Fruit fly (Drosophila melanogaster) whole organism, embryonic: ENCODE data around the gene CG7611.
A peak's percentile ranks its signal among the peaks of the same experiment; 100 is the strongest.

Experiments
- CG13894 ChIP-seq: fragments of 200-800 bp; sonication (Bioruptor generic); optimal IDR thresholded peaks from 3 replicates; lab custom pipeline; 2018; ENCODE audit warnings: missing biosample characterization, mild to moderate bottlenecking, missing genetic modification characterization, moderate library complexity
- CG15073 ChIP-seq: fragments of 200-800 bp; sonication (Bioruptor generic); optimal IDR thresholded peaks from 2 replicates; lab custom pipeline; 2016; ENCODE audit warnings: missing biosample characterization, missing genetic modification characterization
- CG1603 ChIP-seq: fragments of 200-800 bp; sonication (Bioruptor generic); optimal IDR thresholded peaks from 2 replicates; lab custom pipeline; 2019; ENCODE audit warnings: missing biosample characterization, mild to moderate bottlenecking, missing genetic modification characterization, moderate library complexity
- CG18011 ChIP-seq: fragments of 200-800 bp; sonication (Bioruptor generic); optimal IDR thresholded peaks from 2 replicates; lab custom pipeline; 2017; ENCODE audit warnings: missing biosample characterization, missing genetic modification characterization, mild to moderate bottlenecking, moderate library complexity, missing genotype
- CG2120 ChIP-seq: fragments of 200-800 bp; sonication (Bioruptor generic); optimal IDR thresholded peaks from 3 replicates; lab custom pipeline; 2016; ENCODE audit warnings: missing biosample characterization, missing genetic modification characterization
- CG2712 ChIP-seq: fragments of 200-800 bp; optimal IDR thresholded peaks from 3 replicates; lab custom pipeline; 2019; ENCODE audit warnings: missing biosample characterization, mild to moderate bottlenecking, missing genetic modification characterization, moderate library complexity
- CG30431 ChIP-seq: fragments of 200-800 bp; sonication (Bioruptor generic); optimal IDR thresholded peaks from 2 replicates; lab custom pipeline; 2017; ENCODE audit warnings: missing biosample characterization, missing genetic modification characterization
- CG34224 ChIP-seq: fragments of 200-800 bp; sonication (Bioruptor generic); IDR thresholded peaks from 3 replicates; pipeline ENCODE4 v1.3.6; 2022; ENCODE audit warnings: missing biosample characterization, missing genetic modification characterization; ENCODE audit not compliant: partially characterized antibody
- CG3726 ChIP-seq: fragments of 200-800 bp; sonication (Bioruptor generic); IDR thresholded peaks from 3 replicates; pipeline ENCODE4, ENCODE4 v1.3.6; 2022; ENCODE audit warnings: missing biosample characterization, missing genetic modification characterization
- CG5953 ChIP-seq: fragments of 200-800 bp; sonication (Bioruptor generic); IDR thresholded peaks from 2 replicates; pipeline ENCODE4 v1.3.6; 2022; ENCODE audit warnings: missing biosample characterization, missing genetic modification characterization
- CG6683 ChIP-seq: fragments of 200-800 bp; sonication (Bioruptor generic); optimal IDR thresholded peaks from 2 replicates; lab custom pipeline; 2017; ENCODE audit warnings: missing biosample characterization, mild to moderate bottlenecking, missing genetic modification characterization, missing genetic modification reagents
- CG7556 ChIP-seq: fragments of 200-800 bp; sonication (Bioruptor generic); optimal IDR thresholded peaks from 2 replicates; lab custom pipeline; 2017; ENCODE audit warnings: missing biosample characterization, mild to moderate bottlenecking, missing genetic modification characterization
- CG8089 ChIP-seq: fragments of 200-800 bp; sonication (Bioruptor generic); optimal IDR thresholded peaks from 3 replicates; lab custom pipeline; 2016; ENCODE audit warnings: missing biosample characterization, missing genetic modification characterization
- CG8944 ChIP-seq: fragments of 200-800 bp; sonication (Bioruptor generic); optimal IDR thresholded peaks from 3 replicates; lab custom pipeline; 2016; ENCODE audit warnings: missing biosample characterization, missing genetic modification characterization
- CG9437 ChIP-seq: fragments of 200-800 bp; sonication (Bioruptor generic); optimal IDR thresholded peaks from 2 replicates; lab custom pipeline; 2018; ENCODE audit warnings: missing biosample characterization, mild to moderate bottlenecking, missing genetic modification characterization
- CG9609 ChIP-seq: fragments of 200-800 bp; sonication (Bioruptor generic); optimal IDR thresholded peaks from 3 replicates; lab custom pipeline; 2016; ENCODE audit warnings: missing biosample characterization, missing genetic modification characterization
- Chrac-16 ChIP-seq: fragments of 200-800 bp; sonication (Bioruptor generic); optimal IDR thresholded peaks from 3 replicates; lab custom pipeline; 2016; ENCODE audit warnings: missing biosample characterization, missing genetic modification characterization
- Dp ChIP-seq: fragments of 200-800 bp; sonication (Bioruptor generic); optimal IDR thresholded peaks from 2 replicates; lab custom pipeline; 2018; ENCODE audit warnings: missing biosample characterization, mild to moderate bottlenecking, missing genetic modification characterization, moderate library complexity
- Ets65A ChIP-seq: fragments of 200-800 bp; sonication (Bioruptor generic); peaks from one replicate; lab custom pipeline; 2016; ENCODE audit warnings: missing biosample characterization, missing genetic modification characterization
- Gsc ChIP-seq: fragments of 200-800 bp; sonication (Bioruptor generic); IDR thresholded peaks from 2 replicates; pipeline ENCODE4 v1.3.6; 2022; ENCODE audit warnings: missing biosample characterization, missing genetic modification characterization
- Hsf ChIP-seq: fragments of 200-800 bp; sonication (Bioruptor generic); optimal IDR thresholded peaks from 3 replicates; lab custom pipeline; 2016; ENCODE audit warnings: missing biosample characterization, missing genetic modification characterization
- Kr ChIP-seq: fragments of 200-800 bp; sonication (Bioruptor generic); optimal IDR thresholded peaks from 2 replicates; lab custom pipeline; 2017; ENCODE audit warnings: missing biosample characterization, mild to moderate bottlenecking, missing genetic modification characterization
- MBD-R2 ChIP-seq: fragments of 200-800 bp; sonication (Bioruptor generic); IDR thresholded peaks from 2 replicates; pipeline ENCODE4 v1.3.6; 2022; ENCODE audit warnings: missing biosample characterization, missing genetic modification characterization
- Mes4 ChIP-seq: fragments of 200-800 bp; sonication (Bioruptor generic); optimal IDR thresholded peaks from 2 replicates; lab custom pipeline; 2016; ENCODE audit warnings: missing biosample characterization, missing genetic modification characterization
- Sry-δ ChIP-seq: fragments of 200-800 bp; sonication (Bioruptor generic); optimal IDR thresholded peaks from 2 replicates; lab custom pipeline; 2016; ENCODE audit warnings: missing biosample characterization, missing genetic modification characterization
- Stat92E ChIP-seq, 3 experiments: fragments of >200 bp in 2 of 3; fragments of 200-800 bp in 1 of 3; sonication (Bioruptor generic) in 1 of 3; optimal IDR thresholded peaks; 2 replicates each; lab custom pipeline; 2017 to 2019; ENCODE audit warnings: missing biosample characterization in 3 of 3, missing genetic modification characterization in 3 of 3, mild to moderate bottlenecking in 1 of 3, moderate library complexity in 1 of 3
- Vsx1 ChIP-seq: fragments of 200-800 bp; sonication (Bioruptor generic); optimal IDR thresholded peaks from 2 replicates; lab custom pipeline; 2017; ENCODE audit warnings: missing biosample characterization, mild to moderate bottlenecking, missing genetic modification characterization, missing genetic modification reagents
- az2 ChIP-seq: fragments of 200-800 bp; sonication (Bioruptor generic); optimal IDR thresholded peaks from 3 replicates; lab custom pipeline; 2016; ENCODE audit warnings: missing biosample characterization, missing genetic modification characterization
- bbx ChIP-seq: fragments of 200-800 bp; sonication (Bioruptor generic); IDR thresholded peaks from 2 replicates; pipeline ENCODE4 v1.3.6; 2022; ENCODE audit warnings: missing biosample characterization, missing genetic modification characterization; ENCODE audit not compliant: partially characterized antibody
- cg ChIP-seq: fragments of 200-800 bp; sonication (Bioruptor generic); optimal IDR thresholded peaks from 3 replicates; lab custom pipeline; 2019; ENCODE audit warnings: missing biosample characterization, mild to moderate bottlenecking, missing genetic modification characterization, moderate library complexity
- chm ChIP-seq: fragments of 200-800 bp; sonication (Bioruptor generic); IDR thresholded peaks from 2 replicates; pipeline ENCODE4 v1.3.6; 2022; ENCODE audit warnings: missing biosample characterization, missing genetic modification characterization
- corto ChIP-seq: fragments of 200-800 bp; sonication (Bioruptor generic); optimal IDR thresholded peaks from 2 replicates; lab custom pipeline; 2016; ENCODE audit warnings: missing biosample characterization, mild to moderate bottlenecking, missing genetic modification characterization, moderate library complexity
- da ChIP-seq: fragments of 200-800 bp; sonication (Bioruptor generic); optimal IDR thresholded peaks from 2 replicates; lab custom pipeline; 2016; ENCODE audit warnings: missing biosample characterization, missing genetic modification characterization
- dpn ChIP-seq, 2 experiments: fragments of 200-800 bp; sonication (Bioruptor generic); optimal IDR thresholded peaks; 3 replicates each; lab custom pipeline; 2016; ENCODE audit warnings: missing biosample characterization in 2 of 2, missing genetic modification characterization in 2 of 2
- dysf ChIP-seq: fragments of 200-800 bp; sonication (Bioruptor generic); IDR thresholded peaks from 3 replicates; pipeline ENCODE4 v1.3.6; 2022; ENCODE audit warnings: missing biosample characterization, missing genetic modification characterization
- fd64A ChIP-seq: fragments of 200-800 bp; sonication (Bioruptor generic); optimal IDR thresholded peaks from 3 replicates; lab custom pipeline; 2018; ENCODE audit warnings: missing biosample characterization, mild to moderate bottlenecking, missing genetic modification characterization
- her ChIP-seq: fragments of 200-800 bp; sonication (Bioruptor generic); optimal IDR thresholded peaks from 2 replicates; lab custom pipeline; 2016; ENCODE audit warnings: missing biosample characterization, missing genetic modification characterization
- insv ChIP-seq, 2 experiments: fragments of 200-800 bp; sonication (Bioruptor generic); optimal IDR thresholded peaks; 3 replicates each; lab custom pipeline; 2016 to 2018; ENCODE audit warnings: missing biosample characterization in 2 of 2, missing genetic modification characterization in 2 of 2
- org-1 ChIP-seq: fragments of 200-800 bp; sonication (Bioruptor generic); optimal IDR thresholded peaks from 2 replicates; lab custom pipeline; 2017; ENCODE audit warnings: missing biosample characterization, missing genetic modification characterization
- peb ChIP-seq: fragments of 200-800 bp; sonication (Bioruptor generic); IDR thresholded peaks from 2 replicates; pipeline ENCODE4 v1.3.6; 2022; ENCODE audit warnings: missing biosample characterization, missing genetic modification characterization
- rib ChIP-seq: fragments of 200-800 bp; sonication (Bioruptor generic); IDR thresholded peaks from 2 replicates; pipeline ENCODE4 v1.3.6; 2022; ENCODE audit warnings: missing biosample characterization, missing genetic modification characterization
- sc ChIP-seq, 3 experiments: fragments of >200 bp in 2 of 3; fragments of 200-800 bp in 1 of 3; sonication (Bioruptor generic) in 1 of 3; optimal IDR thresholded peaks; 2 replicates in 2 of 3; 3 replicates in 1 of 3; lab custom pipeline; 2017; ENCODE audit warnings: mild to moderate bottlenecking in 1 of 3, missing biosample characterization in 1 of 3, missing genetic modification characterization in 1 of 3, missing genetic modification reagents in 1 of 3
- sens-2 ChIP-seq: fragments of 200-800 bp; sonication (Bioruptor generic); IDR thresholded peaks from 2 replicates; pipeline ENCODE4 v1.3.6; 2022; ENCODE audit warnings: missing biosample characterization, missing genetic modification characterization
- slbo ChIP-seq: fragments of 200-800 bp; sonication (Bioruptor generic); IDR thresholded peaks from 2 replicates; pipeline ENCODE4 v1.3.6; 2022; ENCODE audit warnings: missing biosample characterization, missing genetic modification characterization
- slou ChIP-seq: fragments of 200-800 bp; sonication (Bioruptor generic); optimal IDR thresholded peaks from 3 replicates; lab custom pipeline; 2016; ENCODE audit warnings: missing biosample characterization, missing genetic modification characterization
- sr ChIP-seq: fragments of 200-800 bp; sonication (Bioruptor generic); IDR thresholded peaks from 3 replicates; pipeline ENCODE4 v1.3.6; 2022; ENCODE audit warnings: missing biosample characterization, missing genetic modification characterization
- tll ChIP-seq, 2 experiments: fragments of 200-800 bp in 1 of 2; fragments of >200 bp in 1 of 2; sonication (Bioruptor generic) in 1 of 2; optimal IDR thresholded peaks; 2 replicates each; lab custom pipeline; 2017 to 2019; ENCODE audit warnings: missing biosample characterization in 2 of 2, missing genetic modification characterization in 2 of 2, mild to moderate bottlenecking in 1 of 2, moderate library complexity in 1 of 2
- trem ChIP-seq: fragments of 200-800 bp; optimal IDR thresholded peaks from 3 replicates; lab custom pipeline; 2019; ENCODE audit warnings: missing biosample characterization, mild to moderate bottlenecking, missing genetic modification characterization, moderate library complexity
- unpg ChIP-seq: fragments of 200-800 bp; sonication (Bioruptor generic); optimal IDR thresholded peaks from 3 replicates; lab custom pipeline; 2018; ENCODE audit warnings: missing biosample characterization, mild to moderate bottlenecking, missing genetic modification characterization, moderate library complexity
- zen ChIP-seq: fragments of 200-800 bp; sonication (Bioruptor generic); optimal IDR thresholded peaks from 3 replicates; lab custom pipeline; 2018; ENCODE audit warnings: missing biosample characterization, mild to moderate bottlenecking, missing genetic modification characterization, moderate library complexity

The CG7611 gene

DNA sequence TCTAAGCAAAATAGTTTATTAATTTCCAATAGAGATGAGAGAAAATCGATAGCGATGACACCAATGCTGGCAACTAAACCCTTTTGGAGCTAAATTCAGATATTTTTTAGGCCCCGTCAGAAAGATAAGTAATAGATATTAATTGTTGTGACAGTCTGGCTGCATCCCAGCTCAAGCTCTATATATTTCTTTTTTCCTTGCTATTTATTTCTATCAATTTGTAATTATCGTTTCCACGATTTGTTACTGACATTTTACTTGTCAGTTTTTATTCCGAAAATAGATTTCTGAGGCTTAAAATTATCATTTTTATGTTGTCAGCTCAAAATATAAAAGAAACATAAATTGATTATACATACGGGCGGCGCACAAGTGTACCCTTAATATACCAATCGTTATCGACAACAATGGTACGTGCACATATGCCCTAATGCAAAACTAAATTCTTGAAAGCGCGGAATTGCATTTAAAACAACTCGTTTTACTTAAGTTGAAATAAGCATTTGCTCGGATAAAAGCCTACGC, 45.9 kb downstream of the CG7611 start, which contains the start of the genes CRIF and SMC5 (continued):
- TF ChIP-seq CG34224 (GFP tag; lab: Robert Waterston, UW) (no peak), Ets65A (no peak), CG8089 (GFP tag; lab: Kevin White, UChicago) (no peak), Kr (peak; percentile 72), MBD-R2 (GFP tag; lab: Robert Waterston, UW) (peak; percentile 39), dpn (GFP tag; optimal IDR thresholded peaks at IDR 0.05; lab: Kevin White, UChicago) (peak; percentile 76 to 77), unpg (GFP tag; lab: Kevin White, UChicago) (peak; percentile 58), Vsx1 (GFP tag; lab: Kevin White, UChicago) (no peak), slbo (GFP tag; lab: Robert Waterston, UW) (peak; percentile 75), zen (tag; lab: Kevin White, UChicago) (peak; percentile 61), CG8944 (GFP tag; lab: Kevin White, UChicago) (peak; percentile 60), sr (no peak), fd64A (GFP tag; lab: Kevin White, UChicago) (no peak), Sry-δ (GFP tag; lab: Kevin White, UChicago) (peak; percentile 87), CG2120 (GFP tag; lab: Kevin White, UChicago) (peak; percentile 88), Gsc (GFP tag; lab: Robert Waterston, UW) (no peak), Mes4 (GFP tag; lab: Kevin White, UChicago) (no peak), CG5953 (GFP tag; lab: Robert Waterston, UW) (no peak), insv (GFP tag; optimal IDR thresholded peaks at IDR 0.05; lab: Kevin White, UChicago) (peak in 1 of 2 experiments; percentile 16), CG2712 (tag; lab: Kevin White, UChicago) (peak; percentile 75), CG9609 (GFP tag; lab: Kevin White, UChicago) (peak; percentile 69), CG13894 (tag; lab: Kevin White, UChicago) (no peak), CG7556 (GFP tag; lab: Kevin White, UChicago) (no peak), trem (peak; percentile 49), peb (no peak), Hsf (GFP tag; lab: Kevin White, UChicago) (peak; percentile 80), CG6683 (no peak), CG30431 (GFP tag; lab: Kevin White, UChicago) (peak; percentile 12), CG15073 (no peak), Chrac-16 (GFP tag; lab: Kevin White, UChicago) (peak; percentile 68), dysf (GFP tag; lab: Robert Waterston, UW) (peak; percentile 52; the same call in 1 of the 3 replicates), Dp (GFP tag; lab: Kevin White, UChicago) (peak; percentile 57), corto (GFP tag; lab: Kevin White, UChicago) (no peak), org-1 (GFP tag; lab: Kevin White, UChicago) (no peak), CG3726 (GFP tag; lab: Robert Waterston, UW) (no peak), slou (peak; percentile 30), her (GFP tag; lab: Kevin White, UChicago) (peak; percentile 43), az2 (GFP tag; lab: Kevin White, UChicago) (peak; percentile 67), CG18011 (GFP tag; lab: Kevin White, UChicago) (peak; percentile 18), CG1603 (tag; lab: Kevin White, UChicago) (peak; percentile 13), rib (GFP tag; lab: Robert Waterston, UW) (no peak), Stat92E (GFP tag; optimal IDR thresholded peaks at IDR 0.05; lab: Kevin White, UChicago) (peak in 1 of 3 experiments; percentile 72), bbx (no peak), sens-2 (GFP tag; lab: Robert Waterston, UW) (no peak), cg (GFP tag; lab: Kevin White, UChicago) (no peak), da (GFP tag; lab: Kevin White, UChicago) (peak; percentile 39), sc (optimal IDR thresholded peaks at IDR 0.05; lab: Kevin White, UChicago) (no peak), sc (GFP tag; optimal IDR thresholded peaks at IDR 0.05; lab: Kevin White, UChicago) (peak; percentile 26), CG9437 (GFP tag; lab: Kevin White, UChicago) (no peak), chm (peak; percentile 49; the same call in 1 of the 2 replicates), tll (GFP tag; optimal IDR thresholded peaks at IDR 0.05; lab: Kevin White, UChicago) (peak in 1 of 2 experiments; percentile 59)
